Worm (Caenorhabditis elegans) whole organism, young adult: ENCODE results near the gene tag-297.

Experiments used
- F22D6.2 ChIP-seq: sonication (generic microtip); optimal IDR thresholded peaks from 2 replicates; lab custom pipeline; 2016; ENCODE audit warnings: mild to moderate bottlenecking, missing genetic modification characterization, missing compliant biosample characterization
- F39B2.1 ChIP-seq: fragments of 200-800 bp; sonication (Bioruptor generic); IDR thresholded peaks from 2 replicates; pipeline ENCODE4 v1.3.6; 2022; ENCODE audit warnings: missing genetic modification reagents, missing genetic modification characterization, missing compliant biosample characterization
- K11D2.4 ChIP-seq: fragments of 200-800 bp; sonication (Bioruptor generic); IDR thresholded peaks from 2 replicates; pipeline ENCODE4 v1.3.6; 2022; ENCODE audit warnings: missing genetic modification reagents, missing genetic modification characterization, missing compliant biosample characterization
- T07F8.4 ChIP-seq: sonication (generic microtip); optimal IDR thresholded peaks from 2 replicates; lab custom pipeline; 2016; ENCODE audit warnings: mild to moderate bottlenecking, missing genetic modification characterization, moderate library complexity, missing compliant biosample characterization
- T26A5.8 ChIP-seq: sonication (generic microtip); optimal IDR thresholded peaks from 2 replicates; lab custom pipeline; 2016; ENCODE audit warnings: missing genetic modification characterization, missing compliant biosample characterization
- Y53F4B.3 ChIP-seq: fragments of 200-800 bp; sonication (Bioruptor generic); IDR thresholded peaks from 2 replicates; pipeline ENCODE4 v1.3.6; 2022; ENCODE audit warnings: missing genetic modification reagents, missing genetic modification characterization, missing compliant biosample characterization
- Y53G8AR.9 ChIP-seq: fragments of 200-800 bp; sonication (Bioruptor generic); conservative IDR thresholded peaks from 2 replicates; pipeline ENCODE4 v1.3.6; 2022; ENCODE audit warnings: missing genetic modification reagents, missing genetic modification characterization, missing compliant biosample characterization
- Y56A3A.18 ChIP-seq: fragments of 200-800 bp; sonication (Bioruptor generic); IDR thresholded peaks from 2 replicates; pipeline ENCODE4 v1.3.6; 2022; ENCODE audit warnings: missing genetic modification reagents, missing genetic modification characterization, missing compliant biosample characterization
- Y95B8A.8 ChIP-seq: fragments of 200-800 bp; sonication (Bioruptor generic); IDR thresholded peaks from 2 replicates; pipeline ENCODE4 v1.3.6; 2022; ENCODE audit warnings: missing genetic modification reagents, missing genetic modification characterization, missing compliant biosample characterization
- aptf-3 ChIP-seq: fragments of 200-800 bp; sonication (Bioruptor generic); IDR thresholded peaks from 2 replicates; pipeline ENCODE4 v1.3.6; 2022; ENCODE audit warnings: missing genetic modification characterization, missing compliant biosample characterization
- cebp-2 ChIP-seq: fragments of 200-800 bp; sonication (Bioruptor generic); IDR thresholded peaks from 2 replicates; pipeline ENCODE4 v1.3.6; 2022; ENCODE audit warnings: missing genetic modification characterization, missing compliant biosample characterization
- ceh-100 ChIP-seq: fragments of 200-800 bp; sonication (Bioruptor generic); IDR thresholded peaks from 2 replicates; pipeline ENCODE4 v1.3.6; 2022; ENCODE audit warnings: missing genetic modification reagents, missing genetic modification characterization, missing compliant biosample characterization
- ceh-27 ChIP-seq: fragments of 200-800 bp; sonication (Bioruptor generic); optimal IDR thresholded peaks from 2 replicates; lab custom pipeline; 2018; ENCODE audit warnings: mild to moderate bottlenecking, missing genetic modification characterization, moderate library complexity, missing compliant biosample characterization
- die-1 ChIP-seq: sonication (generic microtip); optimal IDR thresholded peaks from 2 replicates; lab custom pipeline; 2016; ENCODE audit warnings: missing genotype, mild to moderate bottlenecking, missing genetic modification characterization, missing compliant biosample characterization
- dox-1 ChIP-seq: fragments of 200-800 bp; sonication (Bioruptor generic); IDR thresholded peaks from 2 replicates; pipeline ENCODE4 v1.3.6; 2022; ENCODE audit warnings: missing genetic modification reagents, missing genetic modification characterization, missing compliant biosample characterization
- egl-44 ChIP-seq: fragments of 200-800 bp; sonication (Bioruptor generic); IDR thresholded peaks from 2 replicates; pipeline ENCODE4 v1.3.6; 2022; ENCODE audit warnings: missing genetic modification reagents, missing genetic modification characterization, missing compliant biosample characterization
- fkh-3 ChIP-seq: sonication (generic microtip); optimal IDR thresholded peaks from 2 replicates; lab custom pipeline; 2016; ENCODE audit warnings: mild to moderate bottlenecking, missing genetic modification characterization, missing compliant biosample characterization
- hlh-26 ChIP-seq: fragments of 200-800 bp; sonication (Bioruptor generic); conservative IDR thresholded peaks from 2 replicates; pipeline ENCODE4 v1.3.6; 2022; ENCODE audit warnings: missing genetic modification reagents, missing genetic modification characterization, missing compliant biosample characterization
- let-526 ChIP-seq: fragments of 200-800 bp; sonication (Bioruptor generic); IDR thresholded peaks from 2 replicates; pipeline ENCODE4 v1.3.6; 2022; ENCODE audit warnings: missing genetic modification reagents, missing genetic modification characterization, missing compliant biosample characterization
- lin-40 ChIP-seq: sonication (generic microtip); optimal IDR thresholded peaks from 2 replicates; lab custom pipeline; 2016; ENCODE audit warnings: missing genetic modification characterization, mild to moderate bottlenecking, missing compliant biosample characterization, missing genotype, missing genetic modification reagents
- lir-1 ChIP-seq: fragments of 200-800 bp; sonication (Bioruptor generic); conservative IDR thresholded peaks from 2 replicates; pipeline ENCODE4 v1.3.6; 2022; ENCODE audit warnings: missing genetic modification reagents, missing genetic modification characterization, missing compliant biosample characterization
- mxl-1 ChIP-seq: sonication (generic microtip); optimal IDR thresholded peaks from 2 replicates; lab custom pipeline; 2016; ENCODE audit warnings: missing genetic modification characterization, missing compliant biosample characterization
- nhr-179 ChIP-seq: sonication (generic microtip); optimal IDR thresholded peaks from 2 replicates; lab custom pipeline; 2016; ENCODE audit warnings: mild to moderate bottlenecking, missing genetic modification characterization, missing compliant biosample characterization
- nhr-27 ChIP-seq: fragments of 200-800 bp; sonication (Bioruptor generic); optimal IDR thresholded peaks from 2 replicates; lab custom pipeline; 2018; ENCODE audit warnings: mild to moderate bottlenecking, missing genetic modification characterization, moderate library complexity, missing compliant biosample characterization
- sdz-38 ChIP-seq: sonication (generic microtip); optimal IDR thresholded peaks from 2 replicates; lab custom pipeline; 2016; ENCODE audit warnings: missing genotype, missing genetic modification characterization, missing compliant biosample characterization
- sptf-2 ChIP-seq: fragments of 200-800 bp; sonication (Bioruptor generic); optimal IDR thresholded peaks from 2 replicates; lab custom pipeline; 2018; ENCODE audit warnings: mild to moderate bottlenecking, missing genetic modification characterization, missing compliant biosample characterization
- unc-62 ChIP-seq: fragments of 150-350 bp; optimal IDR thresholded peaks from 2 replicates; lab custom pipeline; 2014; ENCODE audit warnings: missing biosample characterization, missing genetic modification reagents, missing genetic modification characterization
- zfh-2 ChIP-seq: fragments of 200-800 bp; sonication (Bioruptor generic); conservative IDR thresholded peaks from 2 replicates; pipeline ENCODE4 v1.3.6; 2022; ENCODE audit warnings: missing genetic modification reagents, missing genetic modification characterization, missing compliant biosample characterization
- ztf-22 ChIP-seq: fragments of 200-800 bp; sonication (Bioruptor generic); optimal IDR thresholded peaks from 2 replicates; lab custom pipeline; 2018; ENCODE audit warnings: mild to moderate bottlenecking, missing genetic modification characterization, moderate library complexity, missing compliant biosample characterization
- ztf-28 ChIP-seq: fragments of 200-800 bp; sonication (Bioruptor generic); IDR thresholded peaks from 2 replicates; pipeline ENCODE4 v1.3.6; 2022; ENCODE audit warnings: missing genetic modification reagents, missing genetic modification characterization, missing compliant biosample characterization

The tag-297 gene

ce11 chrII:14668608-14669007, 41.2 kb downstream of the tag-297 start:
- TF ChIP-seq ztf-28 (GFP tag; lab: Robert Waterston, UW) (no peak), die-1 (no peak), sptf-2 (GFP tag; lab: Kevin White, UChicago) (no peak), Y56A3A.18 (GFP tag; lab: Robert Waterston, UW) (no peak), ztf-22 (GFP tag; lab: Kevin White, UChicago) (no peak), mxl-1 (no peak), F22D6.2 (tag; lab: Kevin White, UChicago) (no peak), Y95B8A.8 (GFP tag; lab: Robert Waterston, UW) (no peak), aptf-3 (no peak), ceh-100 (GFP tag; lab: Robert Waterston, UW) (no peak), ceh-27 (GFP tag; lab: Kevin White, UChicago) (no peak), cebp-2 (no peak), T26A5.8 (no peak), Y53G8AR.9 (GFP tag; lab: Robert Waterston, UW) (no peak), egl-44 (GFP tag; lab: Robert Waterston, UW) (no peak), T07F8.4 (no peak), F39B2.1 (GFP tag; lab: Robert Waterston, UW) (no peak), K11D2.4 (GFP tag; lab: Robert Waterston, UW) (no peak), lin-40 (tag; lab: Kevin White, UChicago) (no peak), Y53F4B.3 (GFP tag; lab: Robert Waterston, UW) (no peak)

DNA sequence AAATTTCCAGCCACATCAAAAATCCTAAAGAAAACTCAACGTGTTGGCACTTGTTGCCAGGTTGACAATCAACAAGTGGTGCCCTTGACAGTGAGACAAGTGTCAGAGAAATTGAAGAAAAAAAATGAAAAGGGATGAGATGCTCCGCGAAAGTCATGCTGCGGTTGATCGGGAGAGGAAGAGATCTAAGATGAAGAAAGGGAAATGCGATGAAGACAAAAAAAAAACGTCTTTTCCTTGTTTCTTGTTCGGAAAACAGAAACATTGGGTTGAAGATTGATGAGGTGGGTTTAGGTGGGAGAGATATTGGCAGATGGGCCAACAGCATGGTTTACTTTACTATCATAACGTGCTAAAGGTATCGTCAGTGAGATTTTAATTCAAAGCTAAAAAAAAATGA, 42.7 kb downstream of the tag-297 start:
- TF ChIP-seq fkh-3 (tag; lab: Kevin White, UChicago) = no peak
- no peak for TF ChIP-seq Y56A3A.18 (GFP tag; lab: Robert Waterston, UW)
- TF ChIP-seq nhr-179 (tag; lab: Kevin White, UChicago) = no peak
- TF ChIP-seq lir-1 (GFP tag; lab: Robert Waterston, UW) = no peak
- TF ChIP-seq hlh-26 (GFP tag; lab: Robert Waterston, UW) = no peak

ce11 chrII:14672095-14672494, 44.7 kb downstream of the tag-297 start:
- TF ChIP-seq let-526 (GFP tag; lab: Robert Waterston, UW) = no peak
- no peak for TF ChIP-seq sdz-38 (tag; lab: Kevin White, UChicago)
- no peak for TF ChIP-seq dox-1 (GFP tag; lab: Robert Waterston, UW)

ce11 chrII:14673636-14674035, 46.2 kb downstream of the tag-297 start:
- TF ChIP-seq nhr-27 (tag; lab: Kevin White, UChicago) = no peak
- no peak for TF ChIP-seq hlh-26 (GFP tag; lab: Robert Waterston, UW)
- no peak for TF ChIP-seq Y53F4B.3 (GFP tag; lab: Robert Waterston, UW)

DNA sequence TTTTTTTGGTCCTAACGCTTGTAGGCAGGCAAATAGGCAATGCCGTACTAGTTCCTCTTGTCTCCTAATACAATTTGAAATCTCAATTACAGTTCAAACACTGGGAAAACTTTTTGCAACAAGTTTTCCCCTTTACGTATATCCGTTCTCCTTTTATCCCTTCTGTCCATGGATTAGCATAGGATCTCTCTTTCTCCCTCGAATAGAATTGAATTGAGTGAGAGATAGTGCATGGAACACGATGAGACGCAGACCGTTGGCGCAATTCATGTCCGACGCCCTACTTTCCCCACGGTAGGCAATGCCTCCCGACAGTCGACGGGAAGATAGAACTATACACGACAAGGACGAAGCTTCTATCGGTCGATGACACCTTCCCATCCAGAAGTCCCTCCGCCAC, 50.7 kb downstream of the tag-297 start, which contains the start of gene hhat-1:
Gene hhat-1, plus strand, starts transcription at position 301 of the 400 bp plus-strand sequence.
- TF ChIP-seq zfh-2 (no peak), unc-62 (GFP tag; lab: Kevin White, UChicago) (no peak)
